Worm (Caenorhabditis elegans) whole organism, mixed stage, embryonic: Measurements from ENCODE around the gene Y73B6A.3.

Experiments
- ces-1 ChIP-seq: fragments of 150-350 bp; optimal IDR thresholded peaks from 2 replicates; lab custom pipeline; 2014; ENCODE audit warnings: missing biosample characterization, missing genetic modification reagents, missing genetic modification characterization
- elt-1 ChIP-seq: sonication (generic microtip); optimal IDR thresholded peaks from 2 replicates; lab custom pipeline; 2017; ENCODE audit warnings: missing genetic modification characterization, mild to moderate bottlenecking, missing compliant biosample characterization, antibody characterized with exemption, moderate library complexity, borderline replicate concordance; ENCODE audit not compliant: insufficient read depth
- lin-13 ChIP-seq: fragments of 150-350 bp; optimal IDR thresholded peaks from 2 replicates; lab custom pipeline; 2014; ENCODE audit warnings: missing biosample characterization, missing genetic modification characterization
- lsy-2 ChIP-seq: fragments of 150-350 bp; optimal IDR thresholded peaks from 2 replicates; lab custom pipeline; 2014; ENCODE audit warnings: missing biosample characterization, missing genetic modification characterization
- mep-1 ChIP-seq: fragments of 150-350 bp; optimal IDR thresholded peaks from 2 replicates; lab custom pipeline; 2017; ENCODE audit warnings: missing biosample characterization, missing genetic modification reagents, missing genetic modification characterization, inconsistent platforms
- nhr-12 ChIP-seq: fragments of 150-350 bp; optimal IDR thresholded peaks from 2 replicates; lab custom pipeline; 2014; ENCODE audit warnings: missing biosample characterization, missing genetic modification characterization
- nhr-237 ChIP-seq: fragments of 150-350 bp; optimal IDR thresholded peaks from 2 replicates; lab custom pipeline; 2014; ENCODE audit warnings: missing biosample characterization, missing genetic modification characterization
- nhr-76 ChIP-seq: sonication (generic microtip); optimal IDR thresholded peaks from 2 replicates; lab custom pipeline; 2017; ENCODE audit warnings: missing biosample characterization, missing genetic modification characterization
- pha-4 ChIP-seq: fragments of 150-350 bp; optimal IDR thresholded peaks from 2 replicates; lab custom pipeline; 2018; ENCODE audit warnings: missing biosample characterization, missing genetic modification reagents, missing genetic modification characterization
- snpc-4 ChIP-seq: fragments of 150-350 bp; optimal IDR thresholded peaks from 2 replicates; lab custom pipeline; 2014; ENCODE audit warnings: missing biosample characterization, missing genetic modification characterization
- sptf-1 ChIP-seq: sonication (generic microtip); optimal IDR thresholded peaks from 2 replicates; lab custom pipeline; 2017; ENCODE audit warnings: mild to moderate bottlenecking, missing genetic modification characterization, moderate library complexity, missing compliant biosample characterization
- unc-120 ChIP-seq: sonication (generic microtip); optimal IDR thresholded peaks from 2 replicates; lab custom pipeline; 2017; ENCODE audit warnings: missing genetic modification characterization, missing compliant biosample characterization; ENCODE audit not compliant: poor library complexity, severe bottlenecking
- unc-39 ChIP-seq: fragments of 150-350 bp; optimal IDR thresholded peaks from 2 replicates; lab custom pipeline; 2014; ENCODE audit warnings: missing biosample characterization, missing genetic modification characterization

ce11 chrIV:6756374-6756773 is 16.3 kb upstream of the Y73B6A.3 start:
- TF ChIP-seq sptf-1 (tag; lab: Kevin White, UChicago) (peak; percentile 92), snpc-4 (tag; lab: Kevin White, UChicago) (no peak), mep-1 (tag; lab: Kevin White, UChicago) (peak; percentile 85), lin-13 (tag; lab: Kevin White, UChicago) (peak; percentile 74), nhr-76 (no peak), unc-39 (no peak), nhr-12 (tag; lab: Kevin White, UChicago) (no peak), nhr-237 (tag; lab: Kevin White, UChicago) (peak; percentile 65), unc-120 (peak; percentile 95), elt-1 (tag; lab: Kevin White, UChicago) (peak; percentile 56), pha-4 (tag; lab: Kevin White, UChicago) (peak; percentile 64), lsy-2 (tag; lab: Kevin White, UChicago) (peak; percentile 67), ces-1 (GFP tag; lab: Kevin White, UChicago) (peak; percentile 76)
